Fruit fly (Drosophila melanogaster): ENCODE measurements around the gene CG5916.

- no peak for TF ChIP-seq CG11294 (GFP tag; IDR thresholded peaks at IDR 0.05)
- no peak for TF ChIP-seq Hr39 (GFP tag; optimal IDR thresholded peaks at IDR 0.05)
- TF ChIP-seq CG1621 (tag; optimal IDR thresholded peaks at IDR 0.05) = no peak
- no peak for TF ChIP-seq fd59A (GFP tag; optimal IDR thresholded peaks at IDR 0.05)
- TF ChIP-seq CG8632 (GFP tag; optimal IDR thresholded peaks at IDR 0.05) = no peak
These were observed 24.9 kb downstream of the CG5916 start, which contains the start of gene CG8925 for dm6 chr3R:16171747-16172146.
